Worm (Caenorhabditis elegans): Measurements from ENCODE around the gene Y51A2D.13.

DNA sequence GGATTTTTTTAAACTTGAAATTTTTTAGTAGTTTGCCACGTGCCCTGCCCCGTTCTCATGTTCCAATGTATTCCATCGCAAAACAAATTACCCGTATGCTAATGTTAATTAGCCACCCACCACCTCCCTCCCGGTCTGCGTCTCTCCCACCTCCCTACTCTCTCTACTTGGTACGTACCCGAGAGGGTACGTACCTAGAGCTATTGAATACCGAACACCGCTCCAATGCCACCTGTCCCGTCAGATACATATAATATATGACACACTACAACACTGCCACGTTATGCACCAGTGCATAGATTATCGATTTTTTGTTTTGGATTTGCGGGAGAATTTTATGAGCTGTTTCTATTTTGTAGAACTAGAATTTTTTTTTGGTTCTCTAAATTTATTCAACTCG is 10.0 kb upstream of the Y51A2D.13 start:
- TF ChIP-seq ceh-16 (tag; optimal IDR thresholded peaks at IDR 0.05) (no peak), aly-2 (tag; optimal IDR thresholded peaks at IDR 0.05) (no peak), dmd-4 (tag; optimal IDR thresholded peaks at IDR 0.05) (no peak), sma-3 (GFP tag; optimal IDR thresholded peaks at IDR 0.05) (no peak), nhr-6 (tag; optimal IDR thresholded peaks at IDR 0.05) (no peak), ztf-4 (tag; optimal IDR thresholded peaks at IDR 0.05) (no peak), snpc-4 (tag; optimal IDR thresholded peaks at IDR 0.05) (no peak), nhr-23 (tag; optimal IDR thresholded peaks at IDR 0.05) (no peak)

Data from whole organism, L2 larva.